Worm (Caenorhabditis elegans) whole organism, L4 larva: ENCODE results near the gene ceh-20.

Experiments used
- F10B5.3 ChIP-seq: sonication (generic microtip); optimal IDR thresholded peaks from 2 replicates; lab custom pipeline; 2016; ENCODE audit warnings: mild to moderate bottlenecking, missing genetic modification characterization, missing compliant biosample characterization
- ZK337.2 ChIP-seq: fragments of 200-800 bp; sonication (Bioruptor generic); IDR thresholded peaks from 2 replicates; pipeline ENCODE4 v1.3.6; 2022; ENCODE audit warnings: missing genetic modification reagents, missing genetic modification characterization, missing compliant biosample characterization
- ceh-28 ChIP-seq: fragments of 150-350 bp; optimal IDR thresholded peaks from 2 replicates; lab custom pipeline; 2014; ENCODE audit warnings: missing biosample characterization, missing genetic modification reagents, missing genetic modification characterization
- dmd-6 ChIP-seq: fragments of 200-800 bp; sonication (Bioruptor generic); IDR thresholded peaks from 2 replicates; pipeline ENCODE4 v1.3.6; 2022; ENCODE audit warnings: missing genetic modification reagents, missing genetic modification characterization, missing compliant biosample characterization
- dve-1 ChIP-seq: sonication (generic microtip); optimal IDR thresholded peaks from 2 replicates; lab custom pipeline; 2017; ENCODE audit warnings: antibody characterized with exemption, mild to moderate bottlenecking, missing genetic modification characterization, missing compliant biosample characterization; ENCODE audit not compliant: insufficient read depth
- egl-27 ChIP-seq: sonication (generic microtip); optimal IDR thresholded peaks from 3 replicates; lab custom pipeline; 2017; ENCODE audit warnings: missing biosample characterization, missing genetic modification reagents, missing genetic modification characterization
- lim-7 ChIP-seq: fragments of 200-800 bp; sonication (Bioruptor generic); IDR thresholded peaks from 2 replicates; pipeline ENCODE4 v1.3.6; 2022; ENCODE audit warnings: missing genetic modification characterization, missing compliant biosample characterization
- lin-15B ChIP-seq: fragments of 150-350 bp; sonication (generic microtip); optimal IDR thresholded peaks from 3 replicates; lab custom pipeline; 2014; ENCODE audit warnings: missing biosample characterization, missing genetic modification characterization
- lin-29 ChIP-seq: fragments of 200-800 bp; sonication (Bioruptor generic); IDR thresholded peaks from 2 replicates; pipeline ENCODE4 v1.3.6; 2022; ENCODE audit warnings: missing genetic modification reagents, missing genetic modification characterization, missing compliant biosample characterization
- nhr-11 ChIP-seq: fragments of 150-350 bp; optimal IDR thresholded peaks from 2 replicates; lab custom pipeline; 2014; ENCODE audit warnings: missing biosample characterization, missing genetic modification characterization
- nhr-237 ChIP-seq: sonication (generic microtip); optimal IDR thresholded peaks from 2 replicates; lab custom pipeline; 2017; ENCODE audit warnings: missing biosample characterization, missing genetic modification characterization
- skn-1 ChIP-seq: fragments of 150-350 bp; optimal IDR thresholded peaks from 2 replicates; lab custom pipeline; 2014; ENCODE audit warnings: missing biosample characterization, missing genetic modification characterization
- zag-1 ChIP-seq: fragments of 150-350 bp; optimal IDR thresholded peaks from 2 replicates; lab custom pipeline; 2014; ENCODE audit warnings: missing biosample characterization, missing genetic modification characterization
- ztf-11 ChIP-seq: fragments of 150-350 bp; optimal IDR thresholded peaks from 2 replicates; lab custom pipeline; 2014; ENCODE audit warnings: missing biosample characterization, missing genetic modification characterization

- TF ChIP-seq nhr-11 (peak; percentile 80), egl-27 (tag; lab: Kevin White, UChicago) (no peak), lin-15B (tag; lab: Kevin White, UChicago) (no peak), nhr-237 (tag; lab: Kevin White, UChicago) (no peak), F10B5.3 (tag; lab: Kevin White, UChicago) (no peak), dve-1 (peak; percentile 3), zag-1 (no peak), ceh-28 (no peak), skn-1 (no peak), ztf-11 (tag; lab: Kevin White, UChicago) (no peak), ZK337.2 (no peak), lin-29 (GFP tag; lab: Robert Waterston, UW) (no peak), lim-7 (GFP tag; lab: Robert Waterston, UW) (no peak), dmd-6 (GFP tag; lab: Robert Waterston, UW) (no peak)
These were observed 8.4 kb downstream of the ceh-20 start for ce11 chrIII:6988060-6988459.
